Worm (Caenorhabditis elegans): ENCODE measurements around the gene chk-1.

Gene chk-1

DNA sequence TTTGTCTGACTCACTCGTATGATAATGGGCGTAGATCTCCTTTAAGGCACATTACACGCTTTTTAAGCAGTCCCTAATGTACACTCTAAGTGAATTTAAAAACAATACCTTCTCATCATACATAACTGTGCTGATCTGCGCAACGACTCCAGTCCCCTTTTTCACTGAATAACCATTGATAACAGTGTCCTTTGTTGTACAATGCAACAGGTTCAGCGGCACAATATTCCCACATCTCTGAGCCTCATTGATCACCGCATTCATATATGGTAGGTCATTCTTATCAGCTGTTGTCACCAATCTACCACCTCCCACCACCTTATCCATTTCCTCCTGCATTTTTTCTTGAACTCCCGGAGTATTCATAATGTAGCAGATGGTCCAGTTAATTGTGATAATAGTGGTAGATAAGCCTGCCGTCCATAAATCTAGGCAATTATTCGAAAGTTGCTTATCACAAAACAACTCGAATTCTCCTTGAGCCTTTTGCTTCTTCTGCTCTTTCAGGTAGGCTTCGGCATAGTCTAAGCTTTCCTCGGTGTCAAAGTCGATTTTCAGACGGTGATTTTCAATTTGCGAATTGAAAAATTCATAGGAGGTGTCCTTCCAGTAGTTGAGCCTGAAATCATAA is 42.6 kb upstream of the chk-1 start:
- TF ChIP-seq fkh-6 (tag; optimal IDR thresholded peaks at IDR 0.05) (no peak), ceh-14 (tag; optimal IDR thresholded peaks at IDR 0.05) (no peak), C08G9.2 (tag; optimal IDR thresholded peaks at IDR 0.05) (no peak), Y22D7AL.16 (tag; optimal IDR thresholded peaks at IDR 0.05) (no peak), pha-2 (tag; optimal IDR thresholded peaks at IDR 0.05) (no peak), rnt-1 (tag; optimal IDR thresholded peaks at IDR 0.05) (no peak), ceh-48 (tag; optimal IDR thresholded peaks at IDR 0.05) (no peak), elt-4 (tag; optimal IDR thresholded peaks at IDR 0.05) (no peak), lim-6 (tag; optimal IDR thresholded peaks at IDR 0.05) (no peak), ahr-1 (tag; optimal IDR thresholded peaks at IDR 0.05) (no peak), ceh-34 (tag; optimal IDR thresholded peaks at IDR 0.05) (no peak)

- TF ChIP-seq pat-9 (tag; optimal IDR thresholded peaks at IDR 0.05): no peak
- TF ChIP-seq ceh-48 (tag; optimal IDR thresholded peaks at IDR 0.05): no peak
- no peak for TF ChIP-seq ceh-6 (GFP tag; optimal IDR thresholded peaks at IDR 0.05)
- no peak for TF ChIP-seq dmd-4 (tag; optimal IDR thresholded peaks at IDR 0.05; ENCODE audit: borderline replicate concordance)
- TF ChIP-seq ceh-9 (tag; optimal IDR thresholded peaks at IDR 0.05): no peak
- no peak for TF ChIP-seq T23F11.4 (GFP tag; optimal IDR thresholded peaks at IDR 0.05)
- no peak for TF ChIP-seq mec-3 (tag; optimal IDR thresholded peaks at IDR 0.05; ENCODE audit: borderline replicate concordance)
These were observed 41.1 kb upstream of the chk-1 start, which contains the start of gene srt-30 for ce11 chrV:3800378-3800777. Gene srt-30, minus strand, starts transcription at chrV:3800478.

- TF ChIP-seq ttx-3 (tag; optimal IDR thresholded peaks at IDR 0.05) (no peak), sox-4 (tag; optimal IDR thresholded peaks at IDR 0.05) (no peak), lin-11 (tag; optimal IDR thresholded peaks at IDR 0.05) (no peak), pat-9 (tag; optimal IDR thresholded peaks at IDR 0.05) (no peak), F13H6.1 (tag; optimal IDR thresholded peaks at IDR 0.05) (no peak), ceh-45 (GFP tag; IDR thresholded peaks at IDR 0.05) (no peak), C38D4.7 (GFP tag; optimal IDR thresholded peaks at IDR 0.05) (no peak), dve-1 (tag; optimal IDR thresholded peaks at IDR 0.05) (no peak), elt-2 (tag; optimal IDR thresholded peaks at IDR 0.05) (no peak), eyg-1 (tag; optimal IDR thresholded peaks at IDR 0.05) (no peak), ceh-48 (tag; optimal IDR thresholded peaks at IDR 0.05) (no peak), C08G9.2 (tag; optimal IDR thresholded peaks at IDR 0.05) (no peak), ceh-24 (tag; optimal IDR thresholded peaks at IDR 0.05) (no peak), hlh-13 (GFP tag; optimal IDR thresholded peaks at IDR 0.05) (no peak), nfya-1 (tag; optimal IDR thresholded peaks at IDR 0.05) (no peak), ceh-31 (tag; optimal IDR thresholded peaks at IDR 0.05) (no peak), ceh-30 (tag; optimal IDR thresholded peaks at IDR 0.05) (no peak)
These were observed 40.5 kb upstream of the chk-1 start for ce11 chrV:3799737-3800136.

- TF ChIP-seq fkh-10 (GFP tag; optimal IDR thresholded peaks at IDR 0.05): no peak
- no peak for TF ChIP-seq fax-1 (tag; optimal IDR thresholded peaks at IDR 0.05)
- no peak for TF ChIP-seq nhr-11 (tag; optimal IDR thresholded peaks at IDR 0.05)
- no peak for TF ChIP-seq C08G9.2 (tag; optimal IDR thresholded peaks at IDR 0.05)
- no peak for TF ChIP-seq madf-2 (tag; optimal IDR thresholded peaks at IDR 0.05)
- no peak for TF ChIP-seq ceh-19 (GFP tag; optimal IDR thresholded peaks at IDR 0.05)
These were observed 31.2 kb upstream of the chk-1 start for ce11 chrV:3790424-3790823.
